Fruit fly (Drosophila melanogaster): ENCODE data around the gene Top1.

Top1 gene

dm6 chrX:15323302-15323880 is 4.1 kb downstream of the Top1 start (continued):
- TF ChIP-seq vvl (GFP tag; IDR thresholded peaks at IDR 0.05) (peak; percentile 94), gcm (GFP tag; optimal IDR thresholded peaks at IDR 0.05) (peak; percentile 43), NC2β (GFP tag; optimal IDR thresholded peaks at IDR 0.05) (peak; percentile 78), sug (tag; optimal IDR thresholded peaks at IDR 0.05) (peak; percentile 85), CG5245 (GFP tag; optimal IDR thresholded peaks at IDR 0.05) (peak; percentile 76), fd64A (GFP tag; optimal IDR thresholded peaks at IDR 0.05) (peak; percentile 75), caup (GFP tag; optimal IDR thresholded peaks at IDR 0.05; ENCODE audit: severe bottlenecking) (peak; percentile 89), trem (tag; optimal IDR thresholded peaks at IDR 0.05) (peak; percentile 24), ERR (GFP tag; optimal IDR thresholded peaks at IDR 0.05) (peak; percentile 93), CG1832 (GFP tag; optimal IDR thresholded peaks at IDR 0.05) (peak; percentile 26), CG12659 (GFP tag; optimal IDR thresholded peaks at IDR 0.05) (peak; percentile 88), Pdp1 (GFP tag; optimal IDR thresholded peaks at IDR 0.05) (peak; percentile 88 to 99), CG33213 (GFP tag; optimal IDR thresholded peaks at IDR 0.05) (peak; percentile 79), gcm2 (GFP tag; optimal IDR thresholded peaks at IDR 0.05) (peak; percentile 64), CG9932 (GFP tag; IDR thresholded peaks at IDR 0.05) (peak; percentile 96), Optix (GFP tag; IDR thresholded peaks at IDR 0.05) (peak; percentile 89), Vsx1 (GFP tag; optimal IDR thresholded peaks at IDR 0.05) (peak; percentile 59), CG6683 (GFP tag; optimal IDR thresholded peaks at IDR 0.05) (peak; percentile 70), ap (GFP tag; IDR thresholded peaks at IDR 0.05) (peak; percentile 83), CG31365 (tag; optimal IDR thresholded peaks at IDR 0.05) (peak; percentile 54), CG32767 (GFP tag; IDR thresholded peaks at IDR 0.05) (peak; percentile 81), phol (tag; optimal IDR thresholded peaks at IDR 0.05) (peak; percentile 53), CG6791 (GFP tag; IDR thresholded peaks at IDR 0.05; ENCODE audit: partially characterized antibody) (peak; percentile 51; the same call in 2 of the 3 replicates), Hey (tag; optimal IDR thresholded peaks at IDR 0.05) (peak; percentile 54), CG6813 (GFP tag; optimal IDR thresholded peaks at IDR 0.05) (peak; percentile 88), CG8478 (optimal IDR thresholded peaks at IDR 0.05) (no peak), Jarid2 (GFP tag; optimal IDR thresholded peaks at IDR 0.05) (no peak), vfl (GFP tag; optimal IDR thresholded peaks at IDR 0.05) (no peak), CG15011 (GFP tag; optimal IDR thresholded peaks at IDR 0.05) (no peak), row (GFP tag; IDR thresholded peaks at IDR 0.05) (peak; percentile 99), repo (GFP tag; optimal IDR thresholded peaks at IDR 0.05) (peak; percentile 76), CTCF (GFP tag; optimal IDR thresholded peaks at IDR 0.05) (peak; percentile 39), HHEX (GFP tag; optimal IDR thresholded peaks at IDR 0.05) (peak; percentile 84), jigr1 (GFP tag; IDR thresholded peaks at IDR 0.05) (0 out of 3 replicates have a peak, but pooled peaks have one; percentile 42), dimm (GFP tag; IDR thresholded peaks at IDR 0.05) (peak; percentile 74), cg (GFP tag; optimal IDR thresholded peaks at IDR 0.05) (peak; percentile 19), ci (GFP tag; IDR thresholded peaks at IDR 0.05) (peak; percentile 97), Ssrp (tag; optimal IDR thresholded peaks at IDR 0.05) (peak; percentile 33), CG7556 (GFP tag; optimal IDR thresholded peaks at IDR 0.05) (peak; percentile 64), hb (GFP tag; IDR thresholded peaks at IDR 0.05; ENCODE audit: partially characterized antibody) (no peak), CG2889 (GFP tag; IDR thresholded peaks at IDR 0.05) (peak; percentile 81), CG6689 (GFP tag; IDR thresholded peaks at IDR 0.05) (peak; percentile 81), CG9817 (tag; optimal IDR thresholded peaks at IDR 0.05) (peak; percentile 79), nmo (GFP tag; optimal IDR thresholded peaks at IDR 0.05) (peak; percentile 63), Fer3 (tag; optimal IDR thresholded peaks at IDR 0.05) (peak; percentile 71), CG12391 (tag; optimal IDR thresholded peaks at IDR 0.05) (peak; percentile 74), Adf1 (GFP tag; IDR thresholded peaks at IDR 0.05) (peak; percentile 81), CG4404 (GFP tag; IDR thresholded peaks at IDR 0.05) (peak; percentile 64), lilli (GFP tag; optimal IDR thresholded peaks at IDR 0.05) (peak; percentile 91), CG13123 (GFP tag; optimal IDR thresholded peaks at IDR 0.05) (peak; percentile 25)
